In genomic region chrIV:10576624-10577023, ce11 we compare ENCODE assay signal across 5 worm cellular contexts.
TF ChIP-seq lines count a peak whose summit lies in the region.

No protein-coding gene starts in this region.

TF ChIP-seq in whole organism, L1 larva, 84 proteins besides CTCF, POLR2A, EP300 and RAD21:
- peak; percentile 16 for TF ChIP-seq nhr-85 (tag; lab: Kevin White, UChicago)
- TF ChIP-seq blmp-1 (tag; optimal IDR thresholded peaks at IDR 0.05; lab: Kevin White, UChicago) = peak; percentile 54
- no peak for TF ChIP-seq jun-1 (tag; optimal IDR thresholded peaks at IDR 0.05; lab: Kevin White, UChicago)
- no peak for TF ChIP-seq lir-3 (tag; optimal IDR thresholded peaks at IDR 0.05; lab: Kevin White, UChicago; ENCODE audit: poor library complexity)
- TF ChIP-seq lin-14 (GFP tag; optimal IDR thresholded peaks at IDR 0.05; lab: Kevin White, UChicago) = peak; percentile 60
- peak; percentile 14 for TF ChIP-seq mep-1 (tag; optimal IDR thresholded peaks at IDR 0.05; lab: Kevin White, UChicago)

TF ChIP-seq in whole organism, L2 larva, 48 proteins besides CTCF, POLR2A, EP300 and RAD21:
- TF ChIP-seq zag-1 (tag; optimal IDR thresholded peaks at IDR 0.05; lab: Kevin White, UChicago) = no peak
- TF ChIP-seq ceh-16 (tag; optimal IDR thresholded peaks at IDR 0.05; lab: Kevin White, UChicago) = no peak
- no peak for TF ChIP-seq unc-55 (GFP tag; optimal IDR thresholded peaks at IDR 0.05; lab: Kevin White, UChicago)
- TF ChIP-seq ztf-4 (tag; optimal IDR thresholded peaks at IDR 0.05; lab: Kevin White, UChicago) = no peak
- no peak for TF ChIP-seq Y55F3AM.14 (GFP tag; optimal IDR thresholded peaks at IDR 0.05; lab: Kevin White, UChicago)
- no peak for TF ChIP-seq skn-1 (tag; optimal IDR thresholded peaks at IDR 0.05; lab: Kevin White, UChicago)
- TF ChIP-seq lin-13 (GFP tag; optimal IDR thresholded peaks at IDR 0.05; lab: Kevin White, UChicago) = no peak
- TF ChIP-seq nhr-25 (tag; optimal IDR thresholded peaks at IDR 0.05; lab: Kevin White, UChicago) = peak; percentile 10
- no peak for TF ChIP-seq ceh-82 (tag; optimal IDR thresholded peaks at IDR 0.05; lab: Kevin White, UChicago)
- TF ChIP-seq mdl-1 (tag; optimal IDR thresholded peaks at IDR 0.05; lab: Kevin White, UChicago) = no peak
- no peak for TF ChIP-seq unc-39 (tag; optimal IDR thresholded peaks at IDR 0.05; lab: Kevin White, UChicago)
- TF ChIP-seq lin-11 (tag; optimal IDR thresholded peaks at IDR 0.05; lab: Kevin White, UChicago) = no peak
- TF ChIP-seq nhr-77 (tag; optimal IDR thresholded peaks at IDR 0.05; lab: Kevin White, UChicago) = no peak
- TF ChIP-seq dmd-4 (tag; optimal IDR thresholded peaks at IDR 0.05; lab: Kevin White, UChicago) = no peak
- no peak for TF ChIP-seq sma-3 (GFP tag; optimal IDR thresholded peaks at IDR 0.05; lab: Kevin White, UChicago)
- peak; percentile 21 for TF ChIP-seq fos-1 (tag; optimal IDR thresholded peaks at IDR 0.05; lab: Kevin White, UChicago)

TF ChIP-seq in whole organism, L3 larva, 47 proteins besides CTCF, POLR2A, EP300 and RAD21:
- TF ChIP-seq nhr-23 (tag; optimal IDR thresholded peaks at IDR 0.05; lab: Kevin White, UChicago) (peak; percentile 34), daf-12 (tag; optimal IDR thresholded peaks at IDR 0.05; lab: Kevin White, UChicago) (no peak)

TF ChIP-seq in whole organism, late embryonic, 69 proteins besides CTCF, POLR2A, EP300 and RAD21:
- TF ChIP-seq odd-2 (tag; optimal IDR thresholded peaks at IDR 0.05; lab: Kevin White, UChicago) = no peak
- peak; percentile 32 for TF ChIP-seq unc-55 (GFP tag; optimal IDR thresholded peaks at IDR 0.05; lab: Kevin White, UChicago)
- TF ChIP-seq T23F11.4 (GFP tag; optimal IDR thresholded peaks at IDR 0.05; lab: Kevin White, UChicago) = no peak
- TF ChIP-seq npax-4 (tag; optimal IDR thresholded peaks at IDR 0.05; lab: Kevin White, UChicago) = no peak

TF ChIP-seq in whole organism, mixed stage, embryonic, 35 proteins besides CTCF, POLR2A, EP300 and RAD21:
- peak; percentile 72 for TF ChIP-seq ham-2 (GFP tag; optimal IDR thresholded peaks at IDR 0.05; lab: Kevin White, UChicago)
- TF ChIP-seq tbx-8 (GFP tag; optimal IDR thresholded peaks at IDR 0.05; lab: Kevin White, UChicago) = no peak
- TF ChIP-seq elt-3 (tag; optimal IDR thresholded peaks at IDR 0.05; lab: Kevin White, UChicago) = peak; percentile 31
- TF ChIP-seq elt-1 (tag; optimal IDR thresholded peaks at IDR 0.05; lab: Kevin White, UChicago; ENCODE audit: borderline replicate concordance, insufficient read depth) = peak; percentile 27
